Worm (Caenorhabditis elegans): Measurements from ENCODE around the gene C18D4.3.

DNA sequence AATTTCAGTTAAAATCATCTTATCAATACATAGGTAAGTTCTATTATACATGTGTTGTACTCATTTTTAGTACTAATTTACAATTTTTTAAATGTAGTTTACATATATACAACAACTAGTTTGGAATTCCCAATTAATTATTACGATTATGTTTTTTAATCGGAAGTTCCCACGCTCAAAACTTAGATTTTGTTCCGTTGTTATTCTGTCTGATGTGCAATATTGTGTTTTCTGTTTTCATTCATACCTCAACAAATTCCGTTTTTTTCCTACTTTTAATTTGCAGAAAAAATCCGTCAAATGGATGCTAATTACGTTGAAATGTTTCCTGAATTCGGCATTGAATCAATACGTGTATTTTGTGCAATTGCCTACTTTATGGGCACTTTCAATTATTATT, 26.3 kb downstream of the C18D4.3 start, which contains the start of gene srw-31:
- no peak for TF ChIP-seq nhr-12 (tag; optimal IDR thresholded peaks at IDR 0.05)
- TF ChIP-seq ceh-82 (tag; optimal IDR thresholded peaks at IDR 0.05) = no peak
- no peak for TF ChIP-seq egl-27 (tag; optimal IDR thresholded peaks at IDR 0.05)
- no peak for TF ChIP-seq elt-1 (tag; optimal IDR thresholded peaks at IDR 0.05)
- no peak for TF ChIP-seq nhr-25 (tag; optimal IDR thresholded peaks at IDR 0.05)
- no peak for TF ChIP-seq nhr-11 (tag; optimal IDR thresholded peaks at IDR 0.05)
- no peak for TF ChIP-seq ZK546.5 (tag; optimal IDR thresholded peaks at IDR 0.05)
- no peak for TF ChIP-seq ama-1 (optimal IDR thresholded peaks at IDR 0.05)
- TF ChIP-seq ztf-11 (tag; optimal IDR thresholded peaks at IDR 0.05) = no peak
